Worm (Caenorhabditis elegans) whole organism, young adult: ENCODE data around the gene H08M01.1.
"Not testable (repeated sequence)": the region's sequence is repeated elsewhere in the genome, so short reads cannot be mapped to it uniquely, and the experiment has no call there.

Source experiments
- C17E4.6 ChIP-seq: fragments of 200-800 bp; sonication (Bioruptor generic); IDR thresholded peaks from 2 replicates; pipeline ENCODE4 v1.3.6; 2022; ENCODE audit warnings: missing genetic modification reagents, missing genetic modification characterization, missing compliant biosample characterization
- D2030.7 ChIP-seq: fragments of 200-800 bp; sonication (Bioruptor generic); IDR thresholded peaks from 2 replicates; pipeline ENCODE4 v1.3.6; 2022; ENCODE audit warnings: missing genetic modification reagents, missing genetic modification characterization, missing compliant biosample characterization
- F33H1.4 ChIP-seq: fragments of 200-800 bp; sonication (Bioruptor generic); IDR thresholded peaks from 2 replicates; pipeline ENCODE4 v1.3.6; 2022; ENCODE audit warnings: missing genetic modification reagents, missing genetic modification characterization, missing compliant biosample characterization
- F37B4.10 ChIP-seq: fragments of 200-800 bp; sonication (Bioruptor generic); IDR thresholded peaks from 2 replicates; pipeline ENCODE4 v1.3.6; 2022; ENCODE audit warnings: missing genetic modification characterization, missing compliant biosample characterization
- F39B2.1 ChIP-seq: fragments of 200-800 bp; sonication (Bioruptor generic); IDR thresholded peaks from 2 replicates; pipeline ENCODE4 v1.3.6; 2022; ENCODE audit warnings: missing genetic modification reagents, missing genetic modification characterization, missing compliant biosample characterization
- T26A5.8 ChIP-seq: sonication (generic microtip); optimal IDR thresholded peaks from 2 replicates; lab custom pipeline; 2016; ENCODE audit warnings: missing genetic modification characterization, missing compliant biosample characterization
- Y56A3A.18 ChIP-seq: fragments of 200-800 bp; sonication (Bioruptor generic); IDR thresholded peaks from 2 replicates; pipeline ENCODE4 v1.3.6; 2022; ENCODE audit warnings: missing genetic modification reagents, missing genetic modification characterization, missing compliant biosample characterization
- Y79H2A.3 ChIP-seq: fragments of 200-800 bp; sonication (Bioruptor generic); conservative IDR thresholded peaks from 2 replicates; pipeline ENCODE4 v1.3.6; 2022; ENCODE audit warnings: missing genetic modification reagents, missing genetic modification characterization, missing compliant biosample characterization
- ZK185.1 ChIP-seq: sonication (generic microtip); optimal IDR thresholded peaks from 2 replicates; lab custom pipeline; 2016; ENCODE audit warnings: mild to moderate bottlenecking, missing genetic modification characterization, missing compliant biosample characterization; ENCODE audit not compliant: poor library complexity, severe bottlenecking
- ama-1 ChIP-seq, 3 experiments: fragments of 150-350 bp in 1 of 3; sonication (generic microtip) in 2 of 3; optimal IDR thresholded peaks; 2 replicates each; lab custom pipeline; 2014 to 2018; ENCODE audit warnings: missing biosample characterization in 2 of 3, missing genetic modification characterization in 2 of 3, missing genetic modification reagents in 2 of 3
- aptf-3 ChIP-seq: fragments of 200-800 bp; sonication (Bioruptor generic); IDR thresholded peaks from 2 replicates; pipeline ENCODE4 v1.3.6; 2022; ENCODE audit warnings: missing genetic modification characterization, missing compliant biosample characterization
- athp-1 ChIP-seq: sonication (generic microtip); optimal IDR thresholded peaks from 2 replicates; lab custom pipeline; 2017; ENCODE audit warnings: mild to moderate bottlenecking, missing genetic modification characterization, missing compliant biosample characterization
- attf-6 ChIP-seq: fragments of 200-800 bp; sonication (Bioruptor generic); IDR thresholded peaks from 2 replicates; pipeline ENCODE4 v1.3.6; 2022; ENCODE audit warnings: missing genetic modification reagents, missing genetic modification characterization, missing compliant biosample characterization
- ceh-100 ChIP-seq: fragments of 200-800 bp; sonication (Bioruptor generic); IDR thresholded peaks from 2 replicates; pipeline ENCODE4 v1.3.6; 2022; ENCODE audit warnings: missing genetic modification reagents, missing genetic modification characterization, missing compliant biosample characterization
- ceh-40 ChIP-seq: fragments of 200-800 bp; sonication (Bioruptor generic); IDR thresholded peaks from 2 replicates; pipeline ENCODE4 v1.3.6; 2022; ENCODE audit warnings: missing genetic modification characterization, missing compliant biosample characterization
- die-1 ChIP-seq: sonication (generic microtip); optimal IDR thresholded peaks from 2 replicates; lab custom pipeline; 2016; ENCODE audit warnings: missing genotype, mild to moderate bottlenecking, missing genetic modification characterization, missing compliant biosample characterization
- dox-1 ChIP-seq: fragments of 200-800 bp; sonication (Bioruptor generic); IDR thresholded peaks from 2 replicates; pipeline ENCODE4 v1.3.6; 2022; ENCODE audit warnings: missing genetic modification reagents, missing genetic modification characterization, missing compliant biosample characterization
- egrh-3 ChIP-seq: fragments of 200-800 bp; sonication (Bioruptor generic); IDR thresholded peaks from 2 replicates; pipeline ENCODE4 v1.3.6; 2022; ENCODE audit warnings: missing genetic modification reagents, missing genetic modification characterization, missing compliant biosample characterization
- ekl-4 ChIP-seq: fragments of 200-800 bp; sonication (Bioruptor generic); IDR thresholded peaks from 2 replicates; pipeline ENCODE4 v1.3.6; 2022; ENCODE audit warnings: missing genetic modification reagents, missing genetic modification characterization, missing compliant biosample characterization
- ets-4 ChIP-seq: fragments of 200-800 bp; sonication (Bioruptor generic); optimal IDR thresholded peaks from 2 replicates; lab custom pipeline; 2018; ENCODE audit warnings: mild to moderate bottlenecking, missing genetic modification characterization, missing compliant biosample characterization
- him-1 ChIP-seq: sonication (generic microtip); optimal IDR thresholded peaks from 2 replicates; lab custom pipeline; 2016; ENCODE audit warnings: missing genotype, missing genetic modification reagents, missing genetic modification characterization, missing compliant biosample characterization
- hmg-1.2 ChIP-seq: fragments of 200-800 bp; sonication (Bioruptor generic); IDR thresholded peaks from 2 replicates; pipeline ENCODE4 v1.3.6; 2022; ENCODE audit warnings: missing genetic modification reagents, missing genetic modification characterization, missing compliant biosample characterization
- hsf-1 ChIP-seq: fragments of 200-800 bp; sonication (Bioruptor generic); IDR thresholded peaks from 2 replicates; pipeline ENCODE4 v1.3.6; 2022; ENCODE audit warnings: missing genetic modification reagents, missing genetic modification characterization, missing compliant biosample characterization
- lin-40 ChIP-seq: sonication (generic microtip); optimal IDR thresholded peaks from 2 replicates; lab custom pipeline; 2016; ENCODE audit warnings: missing genetic modification characterization, mild to moderate bottlenecking, missing compliant biosample characterization, missing genotype, missing genetic modification reagents
- lsl-1 ChIP-seq: fragments of 200-800 bp; sonication (Bioruptor generic); optimal IDR thresholded peaks from 2 replicates; lab custom pipeline; 2018; ENCODE audit warnings: mild to moderate bottlenecking, missing genetic modification characterization, moderate library complexity, missing compliant biosample characterization
- madf-6 ChIP-seq: fragments of 200-800 bp; sonication (Bioruptor generic); IDR thresholded peaks from 2 replicates; pipeline ENCODE4 v1.3.6; 2022; ENCODE audit warnings: missing genetic modification reagents, missing genetic modification characterization, missing compliant biosample characterization
- mcd-1 ChIP-seq: fragments of 200-800 bp; sonication (Bioruptor generic); IDR thresholded peaks from 2 replicates; pipeline ENCODE4 v1.3.6; 2022; ENCODE audit warnings: missing genetic modification reagents, missing genetic modification characterization, missing compliant biosample characterization
- nfyb-1 ChIP-seq: fragments of 200-800 bp; sonication (Bioruptor generic); IDR thresholded peaks from 2 replicates; pipeline ENCODE4 v1.3.6; 2022; ENCODE audit warnings: missing genetic modification reagents, missing genetic modification characterization, missing compliant biosample characterization
- nhr-90 ChIP-seq: sonication (generic microtip); optimal IDR thresholded peaks from 2 replicates; lab custom pipeline; 2016; ENCODE audit warnings: missing genotype, mild to moderate bottlenecking, missing genetic modification characterization, missing compliant biosample characterization
- pbrm-1 ChIP-seq: fragments of 200-800 bp; sonication (Bioruptor generic); IDR thresholded peaks from 2 replicates; pipeline ENCODE4 v1.3.6; 2022; ENCODE audit warnings: missing genetic modification reagents, missing genetic modification characterization, missing compliant biosample characterization
- rcor-1 ChIP-seq: fragments of 200-800 bp; sonication (Bioruptor generic); IDR thresholded peaks from 2 replicates; pipeline ENCODE4 v1.3.6; 2022; ENCODE audit warnings: missing genetic modification reagents, missing genetic modification characterization, missing compliant biosample characterization
- snpc-1.1 ChIP-seq: sonication (generic microtip); optimal IDR thresholded peaks from 2 replicates; lab custom pipeline; 2017; ENCODE audit warnings: missing genetic modification characterization, mild to moderate bottlenecking, missing compliant biosample characterization, antibody characterized with exemption, moderate library complexity, missing genotype, missing genetic modification reagents; ENCODE audit not compliant: insufficient read depth
- snpc-4 ChIP-seq, 5 experiments: fragments of 150-350 bp in 1 of 5; sonication (generic microtip) in 4 of 5; optimal IDR thresholded peaks; 2 replicates each; lab custom pipeline; 2014 to 2018; ENCODE audit warnings: missing genetic modification characterization in 5 of 5, missing biosample characterization in 3 of 5, antibody characterized with exemption in 2 of 5, mild to moderate bottlenecking in 2 of 5, missing compliant biosample characterization in 2 of 5, missing genotype in 2 of 5, moderate library complexity in 2 of 5, missing genetic modification reagents in 1 of 5
- somi-1 ChIP-seq: fragments of 200-800 bp; sonication (Bioruptor generic); optimal IDR thresholded peaks from 2 replicates; lab custom pipeline; 2018; ENCODE audit warnings: mild to moderate bottlenecking, missing genetic modification characterization, missing compliant biosample characterization
- tbp1 ChIP-seq: fragments of 200-800 bp; sonication (Bioruptor generic); optimal IDR thresholded peaks from 2 replicates; lab custom pipeline; 2018; ENCODE audit warnings: mild to moderate bottlenecking, missing genetic modification characterization, missing compliant biosample characterization
- zfh-2 ChIP-seq: fragments of 200-800 bp; sonication (Bioruptor generic); conservative IDR thresholded peaks from 2 replicates; pipeline ENCODE4 v1.3.6; 2022; ENCODE audit warnings: missing genetic modification reagents, missing genetic modification characterization, missing compliant biosample characterization
- zim-3 ChIP-seq: sonication (generic microtip); optimal IDR thresholded peaks from 2 replicates; lab custom pipeline; 2017; ENCODE audit warnings: mild to moderate bottlenecking, missing genetic modification characterization, moderate library complexity, missing compliant biosample characterization

Gene H08M01.1

ce11 chrIV:13862003-13862402 is 25.8 kb upstream of the H08M01.1 start:
- TF ChIP-seq egrh-3 (GFP tag; lab: Robert Waterston, UW) (0 out of 2 replicates have a peak, but pooled peaks have one; percentile 28), ceh-40 (GFP tag; lab: Robert Waterston, UW) (0 out of 2 replicates have a peak, but pooled peaks have one; percentile 58), rcor-1 (GFP tag; lab: Robert Waterston, UW) (0 out of 2 replicates have a peak, but pooled peaks have one; percentile 29), nfyb-1 (GFP tag; lab: Robert Waterston, UW) (peak; percentile 32; the same call in 1 of the 2 replicates), dox-1 (GFP tag; lab: Robert Waterston, UW) (peak; percentile 93; the same call in 1 of the 2 replicates), ekl-4 (GFP tag; lab: Robert Waterston, UW) (peak; percentile 57; the same call in 1 of the 2 replicates), ceh-100 (peak; percentile 45; the same call in 1 of the 2 replicates), Y79H2A.3 (0 out of 2 replicates have a peak, but pooled peaks have one; percentile 12), snpc-4 (tag; optimal IDR thresholded peaks at IDR 0.05; lab: Kevin White, UChicago) (peak in 1 of 4 experiments; percentile 47), hsf-1 (peak; percentile 99), attf-6 (GFP tag; lab: Robert Waterston, UW) (peak; percentile 44; the same call in 1 of the 2 replicates)
- not testable (repeated sequence) for TF ChIP-seq snpc-4 (GFP tag; optimal IDR thresholded peaks at IDR 0.05; lab: Kevin White, UChicago)

- TF ChIP-seq T26A5.8 (tag; lab: Kevin White, UChicago) (no peak), F37B4.10 (GFP tag; lab: Robert Waterston, UW) (no peak), ama-1 (optimal IDR thresholded peaks at IDR 0.05; lab: Kevin White, UChicago) (no peak), ama-1 (GFP tag; optimal IDR thresholded peaks at IDR 0.05; lab: Kevin White, UChicago) (no peak), nhr-90 (tag; lab: Kevin White, UChicago) (no peak), zim-3 (tag; lab: Kevin White, UChicago) (no peak), Y56A3A.18 (no peak), him-1 (tag; lab: Kevin White, UChicago) (no peak), ceh-100 (no peak), somi-1 (GFP tag; lab: Kevin White, UChicago) (no peak), zfh-2 (no peak), ets-4 (GFP tag; lab: Kevin White, UChicago) (no peak), F39B2.1 (GFP tag; lab: Robert Waterston, UW) (no peak), die-1 (tag; lab: Kevin White, UChicago) (no peak), ZK185.1 (tag; lab: Kevin White, UChicago) (no peak), D2030.7 (GFP tag; lab: Robert Waterston, UW) (no peak), athp-1 (tag; lab: Kevin White, UChicago) (no peak), aptf-3 (no peak), lin-40 (tag; lab: Kevin White, UChicago) (no peak)
These were observed 24.3 kb upstream of the H08M01.1 start for ce11 chrIV:13860459-13860858.

ce11 chrIV:13855361-13855918 is 19.2 kb upstream of the H08M01.1 start:
- TF ChIP-seq dox-1 (GFP tag; lab: Robert Waterston, UW): peak; percentile 84
- peak; percentile 42; the same call in 1 of the 2 replicates for TF ChIP-seq mcd-1
- peak; percentile 11 for TF ChIP-seq lsl-1
- 0 out of 2 replicates have a peak, but pooled peaks have one; percentile 23 for TF ChIP-seq egrh-3 (GFP tag; lab: Robert Waterston, UW)
- TF ChIP-seq attf-6 (GFP tag; lab: Robert Waterston, UW): peak; percentile 99
- TF ChIP-seq snpc-1.1: peak; percentile 53
- peak; percentile 63; the same call in 1 of the 2 replicates for TF ChIP-seq pbrm-1 (GFP tag; lab: Robert Waterston, UW)
- 0 out of 2 replicates have a peak, but pooled peaks have one; percentile 33 for TF ChIP-seq hsf-1
- 0 out of 2 replicates have a peak, but pooled peaks have one; percentile 33 for TF ChIP-seq C17E4.6 (GFP tag; lab: Robert Waterston, UW)
- TF ChIP-seq F33H1.4: peak; percentile 29; the same call in 1 of the 2 replicates
- TF ChIP-seq D2030.7 (GFP tag; lab: Robert Waterston, UW): peak; percentile 75
- TF ChIP-seq hmg-1.2 (GFP tag; lab: Robert Waterston, UW): peak; percentile 91
- peak; percentile 65 for TF ChIP-seq tbp1 (GFP tag; lab: Kevin White, UChicago)
- peak; percentile 84 for TF ChIP-seq snpc-4 (GFP tag; optimal IDR thresholded peaks at IDR 0.05; lab: Kevin White, UChicago)
- peak; percentile 86 to 95 (median 88) for TF ChIP-seq snpc-4 (tag; optimal IDR thresholded peaks at IDR 0.05; lab: Kevin White, UChicago)
- TF ChIP-seq madf-6: peak; percentile 48; the same call in 1 of the 2 replicates
